Fruit fly (Drosophila melanogaster) Kc167 (cell line): ENCODE measurements around the gene CG33233.

ENCODE experiments used
- Myc ChIP-seq: fragments of >200 bp; optimal IDR thresholded peaks from 2 replicates; lab custom pipeline; 2017; ENCODE audit warnings: missing external identifiers
- Sin3A ChIP-seq: fragments of >200 bp; optimal IDR thresholded peaks from 2 replicates; lab custom pipeline; 2018; ENCODE audit warnings: missing external identifiers
- psq ChIP-seq: fragments of >200 bp; optimal IDR thresholded peaks from 2 replicates; lab custom pipeline; 2017; ENCODE audit warnings: missing external identifiers

- TF ChIP-seq Myc (lab: Kevin White, UChicago) (no peak), psq (no peak), Sin3A (lab: Kevin White, UChicago) (no peak)
These were observed 27.2 kb upstream of the CG33233 start for dm6 chr3L:2632048-2632762.
